Fruit fly (Drosophila melanogaster) Kc167 (cell line): Measurements from ENCODE around the gene CG3168.

Source experiments
- Myc ChIP-seq: fragments of >200 bp; optimal IDR thresholded peaks from 2 replicates; lab custom pipeline; 2017; ENCODE audit warnings: missing external identifiers
- Sin3A ChIP-seq: fragments of >200 bp; optimal IDR thresholded peaks from 2 replicates; lab custom pipeline; 2018; ENCODE audit warnings: missing external identifiers
- h ChIP-seq: fragments of >200 bp; optimal IDR thresholded peaks from 3 replicates; lab custom pipeline; 2018; ENCODE audit warnings: missing external identifiers
- insv ChIP-seq: fragments of >200 bp; optimal IDR thresholded peaks from 3 replicates; lab custom pipeline; 2018; ENCODE audit warnings: missing external identifiers
- psq ChIP-seq: fragments of >200 bp; optimal IDR thresholded peaks from 2 replicates; lab custom pipeline; 2017; ENCODE audit warnings: missing external identifiers
- ttk ChIP-seq: sonication (Bioruptor generic); optimal IDR thresholded peaks from 2 replicates; lab custom pipeline; 2017; ENCODE audit warnings: missing external identifiers

Gene CG3168

DNA sequence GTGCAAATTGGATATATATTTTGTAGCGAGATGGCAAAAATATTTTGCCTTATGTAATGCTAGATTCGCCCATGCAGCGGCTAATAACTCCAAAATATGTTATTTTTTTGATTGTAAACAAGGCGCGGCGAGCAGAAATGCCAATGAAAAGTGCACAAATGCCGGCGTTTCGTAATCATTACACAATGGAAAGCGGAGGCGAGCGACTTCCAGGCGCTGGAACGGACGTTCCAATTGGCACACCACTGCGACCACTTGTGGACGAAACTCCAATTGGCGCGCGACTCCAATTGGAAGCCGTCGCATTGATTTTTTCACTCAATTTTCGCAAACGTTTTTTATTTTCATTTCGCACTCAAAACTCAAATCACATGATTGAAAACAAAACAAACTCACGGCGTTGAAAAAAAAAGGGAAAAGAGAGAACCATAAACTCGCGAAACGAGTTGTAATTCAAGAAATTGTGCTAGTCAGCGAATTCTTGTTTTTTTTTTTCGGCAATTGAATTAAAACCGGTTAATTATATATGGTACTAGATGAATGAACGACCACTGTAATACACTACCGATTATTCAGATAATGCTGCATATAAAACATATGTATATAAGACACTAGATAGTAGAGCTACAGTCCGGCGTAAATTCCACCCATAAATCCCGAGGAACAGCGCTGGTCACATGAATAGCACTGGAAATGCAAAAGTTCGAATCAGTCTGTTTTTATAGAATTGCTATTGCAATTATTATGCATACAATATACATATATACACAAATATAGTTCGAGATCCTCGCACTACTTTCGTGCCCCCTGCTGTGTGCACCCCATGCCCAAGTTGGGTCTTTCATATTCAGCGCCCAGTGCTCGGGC is 60.9 kb downstream of the CG3168 start, which contains the start of gene ND-ASHI:
ND-ASHI (minus strand) TSS at position 484 of the 867 bp plus-strand sequence.
- no peak for TF ChIP-seq psq (lab: Kevin White, UChicago)
- TF ChIP-seq h (lab: Kevin White, UChicago) = no peak
- TF ChIP-seq Sin3A = no peak
- TF ChIP-seq insv (lab: Kevin White, UChicago) = no peak
- no peak for TF ChIP-seq ttk (lab: Kevin White, UChicago)
- no peak for TF ChIP-seq Myc

- TF ChIP-seq Sin3A = peak; percentile 28
- TF ChIP-seq insv (lab: Kevin White, UChicago) = no peak
These were observed 61.8 kb downstream of the CG3168 start, which contains the start of gene Fum1 for dm6 chrX:6677826-6678489. TSS of gene Fum1 (plus strand) at chrX:6678424.

DNA sequence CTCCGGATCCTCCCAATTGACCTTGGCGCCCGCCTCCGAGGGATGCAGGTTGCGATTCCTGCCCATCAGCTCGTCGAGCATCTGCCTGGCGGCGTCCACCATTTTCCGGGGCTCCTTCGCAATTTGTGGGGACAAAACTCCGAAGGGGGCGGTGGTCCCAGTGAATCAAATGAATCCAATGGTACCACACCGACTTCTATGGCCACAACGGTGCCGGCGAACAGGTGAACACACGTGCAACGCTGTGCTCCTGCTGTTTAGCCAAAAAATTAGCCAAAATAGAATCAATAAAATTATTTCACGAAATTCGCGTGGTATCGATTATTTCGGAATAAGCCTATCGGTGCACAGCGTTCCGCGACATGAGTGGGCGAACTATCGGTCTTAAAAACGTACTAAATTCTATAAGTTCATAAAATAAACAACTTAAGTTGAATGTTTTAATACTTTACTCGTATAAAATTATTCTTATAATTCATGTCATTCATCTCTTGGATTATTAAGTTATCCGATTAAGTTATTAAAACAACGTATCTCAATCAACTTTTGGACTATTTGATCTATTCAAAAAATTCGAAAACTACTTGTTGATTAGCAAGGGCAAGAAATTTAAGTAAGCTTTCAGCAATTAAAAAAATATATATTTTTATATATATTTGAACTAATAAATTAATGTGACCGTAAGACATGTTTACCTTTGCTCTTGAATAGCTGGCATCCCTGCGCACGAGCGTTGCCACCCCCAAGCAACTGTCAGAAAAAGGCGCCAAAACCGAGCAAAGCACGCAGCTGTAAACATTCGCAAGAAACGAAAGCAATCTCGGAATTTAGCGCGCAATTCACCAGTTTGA is 65.9 kb downstream of the CG3168 start, which contains the start of the genes CG3198 and Mcm6:
CG3198 (minus strand) TSS at position 337 of the 851 bp plus-strand sequence.
Mcm6 (plus strand) TSS at position 751 of the 851 bp plus-strand sequence.
- TF ChIP-seq psq (lab: Kevin White, UChicago) (no peak), h (lab: Kevin White, UChicago) (no peak), Myc (no peak), insv (lab: Kevin White, UChicago) (no peak), Sin3A (no peak), ttk (lab: Kevin White, UChicago) (no peak)
